Worm (Caenorhabditis elegans): ENCODE results near the gene sre-2.

Gene sre-2

DNA sequence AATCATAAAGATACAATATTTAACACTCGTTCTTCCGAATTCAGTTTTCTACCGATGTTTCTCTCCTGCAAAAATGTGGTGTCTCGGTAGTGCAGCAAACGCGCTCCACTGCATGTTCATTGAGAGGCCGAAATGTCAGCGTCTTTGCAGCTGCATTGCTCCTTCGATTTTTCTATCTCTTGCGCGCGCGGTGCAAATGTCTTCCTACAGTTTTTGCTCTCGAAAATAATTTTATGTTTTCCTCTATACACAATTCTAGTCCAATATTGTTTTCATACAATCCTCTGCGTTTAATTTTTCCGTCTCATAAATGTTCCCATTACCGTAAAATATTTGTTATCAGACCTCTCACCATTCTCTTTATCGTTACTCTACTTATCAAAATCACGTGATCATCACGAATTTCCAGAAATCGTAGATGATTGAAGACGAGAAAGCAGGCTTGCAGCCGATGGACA lies 39.6 kb downstream of the sre-2 start, which contains the start of gene ufd-2:
Gene ufd-2 (plus strand): TSS at position 408 of the 458 bp plus-strand sequence.
- TF ChIP-seq nhr-20 (tag; optimal IDR thresholded peaks at IDR 0.05) (peak; percentile 70), dpl-1 (GFP tag; optimal IDR thresholded peaks at IDR 0.05) (peak; percentile 61 to 75 (median 66)), egl-27 (tag; optimal IDR thresholded peaks at IDR 0.05) (no peak), aly-2 (tag; optimal IDR thresholded peaks at IDR 0.05) (no peak), vab-15 (tag; optimal IDR thresholded peaks at IDR 0.05) (peak; percentile 77), irx-1 (tag; optimal IDR thresholded peaks at IDR 0.05) (no peak), tlp-1 (tag; optimal IDR thresholded peaks at IDR 0.05) (peak; percentile 23), nhr-237 (tag; optimal IDR thresholded peaks at IDR 0.05) (peak; percentile 4), lin-13 (GFP tag; optimal IDR thresholded peaks at IDR 0.05) (peak; percentile 53), unc-30 (tag; optimal IDR thresholded peaks at IDR 0.05) (no peak), skn-1 (tag; optimal IDR thresholded peaks at IDR 0.05) (peak; percentile 89), ceh-90 (tag; optimal IDR thresholded peaks at IDR 0.05) (no peak), pax-3 (tag; optimal IDR thresholded peaks at IDR 0.05) (peak; percentile 60), ztf-4 (tag; optimal IDR thresholded peaks at IDR 0.05) (no peak), zip-4 (GFP tag; optimal IDR thresholded peaks at IDR 0.05) (no peak), efl-3 (GFP tag; optimal IDR thresholded peaks at IDR 0.05) (no peak), pqm-1 (tag; optimal IDR thresholded peaks at IDR 0.05) (no peak), ceh-82 (tag; optimal IDR thresholded peaks at IDR 0.05) (peak; percentile 45 to 76 (median 74)), unc-86 (tag; optimal IDR thresholded peaks at IDR 0.05) (peak; percentile 46), nhr-84 (tag; optimal IDR thresholded peaks at IDR 0.05) (no peak), C04F5.9 (tag; optimal IDR thresholded peaks at IDR 0.05) (peak; percentile 11), efl-1 (optimal IDR thresholded peaks at IDR 0.05) (peak; percentile 77 to 81), efl-1 (GFP tag; optimal IDR thresholded peaks at IDR 0.05 in 1 of 2) (peak; percentile 70 to 96), rnt-1 (tag; optimal IDR thresholded peaks at IDR 0.05) (peak; percentile 86), aha-1 (tag; optimal IDR thresholded peaks at IDR 0.05) (no peak), dsc-1 (tag; optimal IDR thresholded peaks at IDR 0.05) (peak; percentile 30), fos-1 (tag; optimal IDR thresholded peaks at IDR 0.05) (peak; percentile 17), sup-37 (GFP tag; optimal IDR thresholded peaks at IDR 0.05) (no peak), mef-2 (tag; optimal IDR thresholded peaks at IDR 0.05) (no peak), lin-14 (GFP tag; optimal IDR thresholded peaks at IDR 0.05) (peak; percentile 80), mab-9 (GFP tag; IDR thresholded peaks at IDR 0.05) (no peak), jun-1 (tag; optimal IDR thresholded peaks at IDR 0.05) (peak; percentile 50), nhr-11 (tag; optimal IDR thresholded peaks at IDR 0.05) (no peak), ceh-63 (GFP tag; optimal IDR thresholded peaks at IDR 0.05) (no peak), nhr-77 (tag; optimal IDR thresholded peaks at IDR 0.05) (peak; percentile 67), nhr-85 (tag) (peak; percentile 60), elt-3 (tag; optimal IDR thresholded peaks at IDR 0.05) (no peak), fkh-4 (tag; optimal IDR thresholded peaks at IDR 0.05; ENCODE audit: borderline replicate concordance) (no peak), xbp-1 (tag; optimal IDR thresholded peaks at IDR 0.05) (peak; percentile 54), unc-62 (GFP tag; optimal IDR thresholded peaks at IDR 0.05) (no peak), swsn-7 (tag; optimal IDR thresholded peaks at IDR 0.05) (peak; percentile 55), lin-15B (tag; optimal IDR thresholded peaks at IDR 0.05) (peak; percentile 90), nhr-12 (tag; optimal IDR thresholded peaks at IDR 0.05) (no peak), fkh-10 (GFP tag; optimal IDR thresholded peaks at IDR 0.05) (peak; percentile 16), lin-35 (GFP tag; optimal IDR thresholded peaks at IDR 0.05) (peak; percentile 72 to 83), nhr-47 (tag; optimal IDR thresholded peaks at IDR 0.05) (peak; percentile 64), elt-2 (tag; optimal IDR thresholded peaks at IDR 0.05) (peak; percentile 53), unc-130 (tag; optimal IDR thresholded peaks at IDR 0.05) (peak; percentile 16), fkh-8 (tag; optimal IDR thresholded peaks at IDR 0.05) (peak; percentile 70), mep-1 (tag; optimal IDR thresholded peaks at IDR 0.05) (peak; percentile 70), C16A3.4 (tag; optimal IDR thresholded peaks at IDR 0.05) (peak; percentile 85), mdl-1 (tag; optimal IDR thresholded peaks at IDR 0.05) (peak in 1 of 2 experiments; percentile 35), lir-3 (tag; optimal IDR thresholded peaks at IDR 0.05; ENCODE audit: poor library complexity) (peak; percentile 68), ceh-8 (GFP tag; optimal IDR thresholded peaks at IDR 0.05) (no peak)
